Worm (Caenorhabditis elegans): ENCODE measurements around the gene glb-2.

glb-2 gene

DNA sequence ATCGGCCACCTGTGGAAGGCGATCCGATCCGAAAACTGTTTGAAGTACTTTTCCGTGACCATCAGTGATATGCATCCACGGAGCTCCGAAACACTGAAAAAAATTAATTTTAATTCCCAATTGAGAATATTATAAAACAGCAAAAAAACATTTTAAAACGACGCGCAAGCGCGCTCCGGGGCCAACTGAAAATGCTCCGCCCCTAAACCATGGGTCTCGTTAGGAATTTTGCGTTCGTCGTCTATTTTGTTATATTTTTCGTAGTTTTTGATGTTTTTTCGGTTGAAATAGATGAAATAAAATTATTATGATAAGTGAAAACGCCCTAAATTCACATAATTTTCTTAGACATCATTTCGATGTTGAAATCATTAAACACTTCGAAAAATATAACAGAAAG lies 22.5 kb downstream of the glb-2 start:
- TF ChIP-seq unc-86 (tag; optimal IDR thresholded peaks at IDR 0.05) (no peak), unc-42 (tag; optimal IDR thresholded peaks at IDR 0.05) (no peak), pag-3 (tag; optimal IDR thresholded peaks at IDR 0.05; ENCODE audit: borderline replicate concordance) (no peak), hlh-13 (GFP tag; optimal IDR thresholded peaks at IDR 0.05) (no peak), eyg-1 (tag; optimal IDR thresholded peaks at IDR 0.05) (no peak), zip-5 (tag; optimal IDR thresholded peaks at IDR 0.05) (no peak), ets-4 (tag; optimal IDR thresholded peaks at IDR 0.05) (no peak), hlh-15 (tag; optimal IDR thresholded peaks at IDR 0.05) (no peak), ceh-14 (tag; optimal IDR thresholded peaks at IDR 0.05) (no peak), ceh-34 (tag; optimal IDR thresholded peaks at IDR 0.05) (no peak), lim-6 (tag; optimal IDR thresholded peaks at IDR 0.05) (no peak), C08G9.2 (tag; optimal IDR thresholded peaks at IDR 0.05) (no peak), pha-4 (tag; optimal IDR thresholded peaks at IDR 0.05) (no peak), ttx-3 (tag; optimal IDR thresholded peaks at IDR 0.05) (no peak)

DNA sequence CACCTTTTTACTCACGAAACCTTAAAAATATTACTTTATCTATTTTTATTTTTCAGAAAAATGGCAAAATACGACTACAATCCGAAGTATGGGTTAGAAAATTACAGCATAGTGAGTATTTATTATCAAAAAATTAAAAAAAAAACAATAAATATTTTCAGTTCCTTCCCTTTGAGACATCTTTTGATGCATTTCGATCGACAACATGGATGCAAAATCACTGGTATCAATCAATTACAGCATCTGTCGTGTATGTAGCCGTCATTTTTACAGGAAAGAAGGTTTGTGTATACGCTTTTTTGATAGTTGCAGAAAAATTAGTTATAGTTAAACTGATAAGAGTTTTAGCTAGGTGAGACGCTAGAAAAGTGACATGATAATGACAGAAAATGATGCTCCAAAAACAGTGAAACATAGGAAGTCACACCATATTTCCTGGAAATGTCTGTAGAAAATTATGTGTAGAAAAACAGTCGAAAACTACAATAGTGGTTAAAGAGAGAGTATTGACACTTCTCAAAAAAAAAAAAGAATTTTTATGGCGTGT lies 25.3 kb downstream of the glb-2 start, which contains the start of gene elo-3:
elo-3 (plus strand) TSS at position 51 of the 547 bp plus-strand sequence.
- no peak for TF ChIP-seq nfya-1 (tag; optimal IDR thresholded peaks at IDR 0.05)
- no peak for TF ChIP-seq syd-9 (tag; optimal IDR thresholded peaks at IDR 0.05)
- no peak for TF ChIP-seq mec-3 (tag; optimal IDR thresholded peaks at IDR 0.05; ENCODE audit: borderline replicate concordance)
- TF ChIP-seq unc-3 (GFP tag; conservative IDR thresholded peaks at IDR 0.05), result no peak
- TF ChIP-seq unc-3 (tag; optimal IDR thresholded peaks at IDR 0.05), result no peak
- no peak for TF ChIP-seq unc-86 (tag; optimal IDR thresholded peaks at IDR 0.05)
- no peak for TF ChIP-seq fax-1 (tag; optimal IDR thresholded peaks at IDR 0.05)
- no peak for TF ChIP-seq pha-2 (tag; optimal IDR thresholded peaks at IDR 0.05)
- no peak for TF ChIP-seq hlh-8 (tag; optimal IDR thresholded peaks at IDR 0.05)
- no peak for TF ChIP-seq lim-6 (tag; optimal IDR thresholded peaks at IDR 0.05)
- TF ChIP-seq ceh-2 (tag; optimal IDR thresholded peaks at IDR 0.05), result no peak
- TF ChIP-seq ceh-18 (tag; optimal IDR thresholded peaks at IDR 0.05), result no peak
- no peak for TF ChIP-seq pax-1 (tag; optimal IDR thresholded peaks at IDR 0.05)
- TF ChIP-seq K02D7.2 (tag; optimal IDR thresholded peaks at IDR 0.05), result no peak
- no peak for TF ChIP-seq ets-4 (tag; optimal IDR thresholded peaks at IDR 0.05)
- TF ChIP-seq lin-11 (tag; optimal IDR thresholded peaks at IDR 0.05), result no peak
- no peak for TF ChIP-seq che-1 (tag; optimal IDR thresholded peaks at IDR 0.05)
- no peak for TF ChIP-seq hlh-15 (tag; optimal IDR thresholded peaks at IDR 0.05)
- no peak for TF ChIP-seq nhr-232 (tag; optimal IDR thresholded peaks at IDR 0.05)

- TF ChIP-seq ceh-48 (tag; optimal IDR thresholded peaks at IDR 0.05) (no peak), ceh-45 (GFP tag; IDR thresholded peaks at IDR 0.05) (no peak), ama-1 (optimal IDR thresholded peaks at IDR 0.05) (no peak), pax-1 (tag; optimal IDR thresholded peaks at IDR 0.05) (no peak), T23F11.4 (GFP tag; optimal IDR thresholded peaks at IDR 0.05) (no peak), ceh-18 (tag; optimal IDR thresholded peaks at IDR 0.05) (no peak), tbx-7 (tag; optimal IDR thresholded peaks at IDR 0.05) (no peak), hlh-13 (GFP tag; optimal IDR thresholded peaks at IDR 0.05) (no peak), sox-2 (GFP tag; IDR thresholded peaks at IDR 0.05) (no peak), ceh-34 (tag; optimal IDR thresholded peaks at IDR 0.05) (no peak), pag-3 (tag; optimal IDR thresholded peaks at IDR 0.05; ENCODE audit: borderline replicate concordance) (no peak)
Measured at ce11 chrIV:7236248-7236772, 26.7 kb downstream of the glb-2 start.

- TF ChIP-seq dmd-4 (tag; optimal IDR thresholded peaks at IDR 0.05; ENCODE audit: borderline replicate concordance), result peak; percentile 67
- TF ChIP-seq eyg-1 (tag; optimal IDR thresholded peaks at IDR 0.05), result peak; percentile 24
- TF ChIP-seq mec-3 (tag; optimal IDR thresholded peaks at IDR 0.05; ENCODE audit: borderline replicate concordance), result no peak
- peak; percentile 96 for TF ChIP-seq elt-2 (tag; optimal IDR thresholded peaks at IDR 0.05)
- TF ChIP-seq hlh-30 (tag; optimal IDR thresholded peaks at IDR 0.05; ENCODE audit: insufficient read depth), result no peak
- TF ChIP-seq nhr-11 (tag; optimal IDR thresholded peaks at IDR 0.05), result no peak
- peak; percentile 39 for TF ChIP-seq syd-9 (tag; optimal IDR thresholded peaks at IDR 0.05)
- TF ChIP-seq tbx-7 (tag; optimal IDR thresholded peaks at IDR 0.05), result peak; percentile 6
- no peak for TF ChIP-seq pha-4 (tag; optimal IDR thresholded peaks at IDR 0.05)
- TF ChIP-seq unc-42 (tag; optimal IDR thresholded peaks at IDR 0.05), result peak; percentile 51
- TF ChIP-seq pax-1 (tag; optimal IDR thresholded peaks at IDR 0.05), result no peak
- TF ChIP-seq C08G9.2 (tag; optimal IDR thresholded peaks at IDR 0.05), result peak; percentile 45
- peak; percentile 28 for TF ChIP-seq ceh-30 (tag; optimal IDR thresholded peaks at IDR 0.05)
- peak; percentile 50 for TF ChIP-seq fkh-6 (tag; optimal IDR thresholded peaks at IDR 0.05)
- TF ChIP-seq hlh-8 (tag; optimal IDR thresholded peaks at IDR 0.05), result no peak
- peak; percentile 47 for TF ChIP-seq sdc-2 (tag; optimal IDR thresholded peaks at IDR 0.05)
- peak; percentile 83 for TF ChIP-seq ceh-34 (tag; optimal IDR thresholded peaks at IDR 0.05)
- TF ChIP-seq pat-9 (tag; optimal IDR thresholded peaks at IDR 0.05), result no peak
- no peak for TF ChIP-seq sox-2 (GFP tag; IDR thresholded peaks at IDR 0.05)
- peak; percentile 9 for TF ChIP-seq ceh-2 (tag; optimal IDR thresholded peaks at IDR 0.05)
- no peak for TF ChIP-seq dve-1 (tag; optimal IDR thresholded peaks at IDR 0.05)
Measured at ce11 chrIV:7235382-7235917, 27.6 kb downstream of the glb-2 start.
